Worm (Caenorhabditis elegans) whole organism, L4 larva: Measurements from ENCODE around the gene egrh-3.
A peak's percentile ranks its signal among the peaks of the same experiment; 100 is the strongest.

ENCODE experiments used
- D1046.2 ChIP-seq: fragments of 200-800 bp; sonication (Bioruptor generic); IDR thresholded peaks from 2 replicates; pipeline ENCODE4 v1.3.6; 2022; ENCODE audit warnings: missing genetic modification characterization, missing compliant biosample characterization
- F10B5.3 ChIP-seq: sonication (generic microtip); optimal IDR thresholded peaks from 2 replicates; lab custom pipeline; 2016; ENCODE audit warnings: mild to moderate bottlenecking, missing genetic modification characterization, missing compliant biosample characterization
- F37D6.2 ChIP-seq: sonication (generic microtip); optimal IDR thresholded peaks from 2 replicates; lab custom pipeline; 2016; ENCODE audit warnings: mild to moderate bottlenecking, missing genetic modification characterization, missing compliant biosample characterization
- F44E2.7 ChIP-seq: fragments of 200-800 bp; sonication (Bioruptor generic); IDR thresholded peaks from 2 replicates; pipeline ENCODE4 v2.1.2; 2022; ENCODE audit warnings: missing genetic modification characterization, missing compliant biosample characterization
- T26A8.4 ChIP-seq: fragments of 200-800 bp; sonication (Bioruptor generic); IDR thresholded peaks from 2 replicates; pipeline ENCODE4 v1.3.6; 2022; ENCODE audit warnings: missing genetic modification characterization, missing compliant biosample characterization
- Y105C5A.15 ChIP-seq: fragments of 200-800 bp; sonication (Bioruptor generic); IDR thresholded peaks from 2 replicates; pipeline ENCODE4 v1.3.6; 2022; ENCODE audit warnings: missing genetic modification characterization, missing compliant biosample characterization
- Y48G9A.11 ChIP-seq: fragments of 200-800 bp; sonication (Bioruptor generic); IDR thresholded peaks from 2 replicates; pipeline ENCODE4 v1.3.6; 2022; ENCODE audit warnings: missing genetic modification reagents, missing genetic modification characterization, missing compliant biosample characterization
- Y75B8A.6 ChIP-seq: fragments of 200-800 bp; sonication (Bioruptor generic); IDR thresholded peaks from 2 replicates; pipeline ENCODE4 v1.3.6; 2022; ENCODE audit warnings: missing genetic modification reagents, missing genetic modification characterization, missing compliant biosample characterization
- ZK337.2 ChIP-seq: fragments of 200-800 bp; sonication (Bioruptor generic); IDR thresholded peaks from 2 replicates; pipeline ENCODE4 v1.3.6; 2022; ENCODE audit warnings: missing genetic modification reagents, missing genetic modification characterization, missing compliant biosample characterization
- ZK546.5 ChIP-seq, 2 experiments: sonication (generic microtip); optimal IDR thresholded peaks; 2 replicates each; lab custom pipeline; 2017; ENCODE audit warnings: missing biosample characterization in 2 of 2, missing genetic modification characterization in 2 of 2
- aha-1 ChIP-seq: fragments of 150-350 bp; peaks from one replicate; lab custom pipeline; 2014; ENCODE audit warnings: missing biosample characterization, missing genetic modification characterization
- aly-2 ChIP-seq: sonication (generic microtip); optimal IDR thresholded peaks from 2 replicates; lab custom pipeline; 2018; ENCODE audit warnings: missing biosample characterization, missing genetic modification characterization
- ama-1 ChIP-seq: fragments of 150-350 bp; optimal IDR thresholded peaks from 2 replicates; lab custom pipeline; 2014; ENCODE audit warnings: inconsistent platforms, mixed read lengths
- arid-1 ChIP-seq: fragments of 200-800 bp; sonication (Bioruptor generic); conservative IDR thresholded peaks from 2 replicates; pipeline ENCODE4 v1.3.6; 2022; ENCODE audit warnings: missing genetic modification reagents, missing genetic modification characterization, missing compliant biosample characterization
- attf-4 ChIP-seq: sonication (generic microtip); optimal IDR thresholded peaks from 3 replicates; lab custom pipeline; 2017; ENCODE audit warnings: missing biosample characterization, missing genetic modification characterization
- ceh-20 ChIP-seq: fragments of 200-800 bp; sonication (Bioruptor generic); IDR thresholded peaks from 2 replicates; pipeline ENCODE4 v1.3.6; 2022; ENCODE audit warnings: missing genetic modification reagents, missing genetic modification characterization, missing compliant biosample characterization
- ceh-82 ChIP-seq: sonication (generic microtip); optimal IDR thresholded peaks from 2 replicates; lab custom pipeline; 2017; ENCODE audit warnings: missing biosample characterization, missing genetic modification characterization
- daf-12 ChIP-seq: fragments of 150-350 bp; optimal IDR thresholded peaks from 2 replicates; lab custom pipeline; 2014; ENCODE audit warnings: missing biosample characterization, missing genetic modification reagents, missing genetic modification characterization
- daf-16 ChIP-seq, 3 experiments: sonication (generic microtip); optimal IDR thresholded peaks; 2 replicates each; lab custom pipeline; 2016 to 2017; ENCODE audit warnings: missing genetic modification characterization in 3 of 3, missing genetic modification reagents in 3 of 3, mild to moderate bottlenecking in 2 of 3, missing compliant biosample characterization in 2 of 3, missing biosample characterization in 1 of 3, moderate library complexity in 1 of 3
- daf-19 ChIP-seq: fragments of 200-800 bp; sonication (Bioruptor generic); conservative IDR thresholded peaks from 2 replicates; pipeline ENCODE4 v1.3.6; 2022; ENCODE audit warnings: missing genetic modification characterization, missing compliant biosample characterization
- dmd-9 ChIP-seq: fragments of 200-800 bp; sonication (Bioruptor generic); IDR thresholded peaks from 2 replicates; pipeline ENCODE4 v1.3.6; 2022; ENCODE audit warnings: missing genetic modification reagents, missing genetic modification characterization, missing compliant biosample characterization
- dpl-1 ChIP-seq: fragments of 150-350 bp; optimal IDR thresholded peaks from 2 replicates; lab custom pipeline; 2014; ENCODE audit warnings: missing biosample characterization, missing genetic modification reagents, missing genetic modification characterization
- dve-1 ChIP-seq: sonication (generic microtip); optimal IDR thresholded peaks from 2 replicates; lab custom pipeline; 2017; ENCODE audit warnings: antibody characterized with exemption, mild to moderate bottlenecking, missing genetic modification characterization, missing compliant biosample characterization; ENCODE audit not compliant: insufficient read depth
- egl-27 ChIP-seq: sonication (generic microtip); optimal IDR thresholded peaks from 3 replicates; lab custom pipeline; 2017; ENCODE audit warnings: missing biosample characterization, missing genetic modification reagents, missing genetic modification characterization
- hif-1 ChIP-seq, 2 experiments: sonication (generic microtip); optimal IDR thresholded peaks; 2 replicates each; lab custom pipeline; 2016 to 2017; ENCODE audit warnings: missing compliant biosample characterization in 2 of 2, missing genetic modification characterization in 2 of 2, missing genetic modification reagents in 2 of 2, missing genotype in 2 of 2, mild to moderate bottlenecking in 1 of 2
- lim-7 ChIP-seq: fragments of 200-800 bp; sonication (Bioruptor generic); IDR thresholded peaks from 2 replicates; pipeline ENCODE4 v1.3.6; 2022; ENCODE audit warnings: missing genetic modification characterization, missing compliant biosample characterization
- lin-1 ChIP-seq: fragments of 200-800 bp; sonication (Bioruptor generic); IDR thresholded peaks from 2 replicates; pipeline ENCODE4 v1.3.6; 2022; ENCODE audit warnings: missing genetic modification reagents, missing genetic modification characterization, missing compliant biosample characterization
- lin-38 ChIP-seq: fragments of 200-800 bp; sonication (Bioruptor generic); IDR thresholded peaks from 2 replicates; pipeline ENCODE4 v1.3.6; 2022; ENCODE audit warnings: missing genetic modification reagents, missing genetic modification characterization, missing compliant biosample characterization
- madf-9 ChIP-seq: fragments of 200-800 bp; sonication (Bioruptor generic); conservative IDR thresholded peaks from 2 replicates; pipeline ENCODE4 v1.3.6; 2022; ENCODE audit warnings: missing genetic modification reagents, missing genetic modification characterization, missing compliant biosample characterization
- mdl-1 ChIP-seq, 2 experiments: fragments of 150-350 bp in 1 of 2; sonication (generic microtip) in 1 of 2; optimal IDR thresholded peaks; 2 replicates each; lab custom pipeline; 2014 to 2017; ENCODE audit warnings: missing biosample characterization in 2 of 2, missing genetic modification characterization in 2 of 2
- mes-2 ChIP-seq: sonication (generic microtip); optimal IDR thresholded peaks from 2 replicates; lab custom pipeline; 2016; ENCODE audit warnings: missing genotype, mild to moderate bottlenecking, missing genetic modification characterization, missing compliant biosample characterization; ENCODE audit not compliant: poor library complexity, severe bottlenecking
- nhr-102 ChIP-seq: sonication (generic microtip); optimal IDR thresholded peaks from 2 replicates; lab custom pipeline; 2016; ENCODE audit warnings: mild to moderate bottlenecking, missing genetic modification characterization, moderate library complexity, missing compliant biosample characterization
- nhr-111 ChIP-seq: fragments of 200-800 bp; sonication (Bioruptor generic); optimal IDR thresholded peaks from 2 replicates; lab custom pipeline; 2018; ENCODE audit warnings: mild to moderate bottlenecking, missing genetic modification characterization, missing compliant biosample characterization
- nhr-25 ChIP-seq: sonication (generic microtip); optimal IDR thresholded peaks from 2 replicates; lab custom pipeline; 2017; ENCODE audit warnings: missing genetic modification characterization, mild to moderate bottlenecking, missing compliant biosample characterization, antibody characterized with exemption, moderate library complexity, borderline replicate concordance; ENCODE audit not compliant: insufficient read depth
- pha-4 ChIP-seq, 2 experiments: fragments of 150-350 bp in 1 of 2; fragments of 200-800 bp in 1 of 2; sonication (Bioruptor generic) in 1 of 2; IDR thresholded peaks in 1 of 2; optimal IDR thresholded peaks in 1 of 2; 2 replicates each; pipeline versions ENCODE4 v1.3.6 to Lab custom; 2014 to 2022; ENCODE audit warnings: missing genetic modification characterization in 2 of 2, missing genetic modification reagents in 2 of 2, missing biosample characterization in 1 of 2, missing compliant biosample characterization in 1 of 2
- php-3 ChIP-seq: fragments of 200-800 bp; sonication (Bioruptor generic); IDR thresholded peaks from 2 replicates; pipeline ENCODE4 v1.3.6; 2022; ENCODE audit warnings: missing genetic modification reagents, missing genetic modification characterization, missing compliant biosample characterization
- rbr-2 ChIP-seq: sonication (generic microtip); optimal IDR thresholded peaks from 2 replicates; lab custom pipeline; 2016; ENCODE audit warnings: missing genotype, missing genetic modification characterization, missing compliant biosample characterization
- sdz-12 ChIP-seq: fragments of 200-800 bp; sonication (Bioruptor generic); optimal IDR thresholded peaks from 2 replicates; lab custom pipeline; 2018; ENCODE audit warnings: mild to moderate bottlenecking, missing genetic modification characterization, missing compliant biosample characterization
- snpc-1.2 ChIP-seq: fragments of 200-800 bp; sonication (Bioruptor generic); IDR thresholded peaks from 2 replicates; pipeline ENCODE4 v1.3.6; 2022; ENCODE audit warnings: missing genetic modification reagents, missing genetic modification characterization, missing compliant biosample characterization
- spr-3 ChIP-seq: fragments of 200-800 bp; sonication (Bioruptor generic); optimal IDR thresholded peaks from 2 replicates; lab custom pipeline; 2018; ENCODE audit warnings: mild to moderate bottlenecking, missing genetic modification characterization, missing compliant biosample characterization
- tra-1 ChIP-seq: fragments of 200-800 bp; sonication (Bioruptor generic); IDR thresholded peaks from 2 replicates; pipeline ENCODE4 v1.3.6; 2022; ENCODE audit warnings: missing genetic modification reagents, missing genetic modification characterization, missing compliant biosample characterization
- zag-1 ChIP-seq: fragments of 150-350 bp; optimal IDR thresholded peaks from 2 replicates; lab custom pipeline; 2014; ENCODE audit warnings: missing biosample characterization, missing genetic modification characterization
- zfp-2 ChIP-seq: sonication (generic microtip); optimal IDR thresholded peaks from 2 replicates; lab custom pipeline; 2016; ENCODE audit warnings: mild to moderate bottlenecking, missing genetic modification characterization, missing compliant biosample characterization
- zip-2 ChIP-seq: fragments of 150-350 bp; optimal IDR thresholded peaks from 2 replicates; lab custom pipeline; 2014; ENCODE audit warnings: missing biosample characterization, missing genetic modification characterization
- ztf-7 ChIP-seq: fragments of 150-350 bp; optimal IDR thresholded peaks from 2 replicates; lab custom pipeline; 2014; ENCODE audit warnings: missing biosample characterization, missing genetic modification characterization

egrh-3 gene

DNA sequence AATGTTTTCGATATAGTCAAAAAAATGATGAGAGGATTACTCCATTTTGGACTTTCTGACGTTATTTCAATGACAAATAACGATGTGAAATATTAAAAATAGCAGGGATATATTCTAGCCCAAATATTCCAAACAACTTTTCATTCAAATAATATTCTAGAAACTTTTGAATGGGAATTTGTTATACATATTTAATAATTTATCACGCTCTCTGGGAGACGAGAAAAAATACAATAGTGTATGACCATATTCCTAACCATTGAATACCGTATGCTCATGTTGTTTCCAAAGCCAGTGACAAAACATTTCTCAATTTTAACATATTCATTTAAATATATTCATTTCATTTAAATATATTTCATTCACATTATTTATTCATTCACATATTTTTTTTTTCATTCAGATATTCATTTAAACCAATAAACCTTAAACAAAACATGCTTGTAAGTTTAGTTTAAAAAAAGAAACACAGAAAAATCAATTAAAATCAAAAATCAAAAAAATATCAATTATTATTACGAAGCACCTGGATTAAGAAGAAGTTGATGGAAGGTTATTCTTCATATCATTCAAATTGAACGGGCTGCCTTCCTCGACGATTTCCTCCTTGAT is 21.1 kb upstream of the egrh-3 start (continued):
- TF ChIP-seq Y105C5A.15 (GFP tag; lab: Robert Waterston, UW): peak; percentile 84
- TF ChIP-seq lin-38 (GFP tag; lab: Robert Waterston, UW): peak; percentile 67
- TF ChIP-seq php-3 (GFP tag; lab: Robert Waterston, UW): peak; percentile 69
- TF ChIP-seq dve-1: peak; percentile 92
- TF ChIP-seq dpl-1: no peak
- peak; percentile 23 for TF ChIP-seq aha-1 (tag; lab: Kevin White, UChicago)
- peak; percentile 62 for TF ChIP-seq lim-7
- TF ChIP-seq zip-2 (tag; lab: Kevin White, UChicago): no peak
- TF ChIP-seq nhr-102: peak; percentile 66
- 0 out of 2 replicates have a peak, but pooled peaks have one; percentile 37 for TF ChIP-seq D1046.2 (GFP tag; lab: Robert Waterston, UW)
- TF ChIP-seq tra-1 (GFP tag; lab: Robert Waterston, UW): 0 out of 2 replicates have a peak, but pooled peaks have one; percentile 57
- no peak for TF ChIP-seq spr-3 (GFP tag; lab: Kevin White, UChicago)
- peak; percentile 67; the same call in 1 of the 2 replicates for TF ChIP-seq snpc-1.2 (GFP tag; lab: Robert Waterston, UW)
- TF ChIP-seq zfp-2 (tag; lab: Kevin White, UChicago): no peak
- TF ChIP-seq madf-9 (GFP tag; lab: Robert Waterston, UW): peak; percentile 72
- 0 out of 2 replicates have a peak, but pooled peaks have one; percentile 29 for TF ChIP-seq Y48G9A.11
- peak; percentile 5 for TF ChIP-seq nhr-111
- TF ChIP-seq lin-1 (GFP tag; lab: Robert Waterston, UW): peak; percentile 93
- TF ChIP-seq pha-4 (GFP tag; IDR thresholded peaks at IDR 0.05; lab: Robert Waterston, UW): peak; percentile 85; the same call in 1 of the 2 replicates
- TF ChIP-seq pha-4 (tag; optimal IDR thresholded peaks at IDR 0.05; lab: Kevin White, UChicago): no peak
- 0 out of 2 replicates have a peak, but pooled peaks have one; percentile 23 for TF ChIP-seq dmd-9
- TF ChIP-seq Y75B8A.6 (GFP tag; lab: Robert Waterston, UW): peak; percentile 84
- peak in 1 of 2 experiments; percentile 49 for TF ChIP-seq daf-16 (GFP tag; optimal IDR thresholded peaks at IDR 0.05; lab: Kevin White, UChicago)
- peak; percentile 52 for TF ChIP-seq daf-16 (tag; optimal IDR thresholded peaks at IDR 0.05; lab: Kevin White, UChicago)

DNA sequence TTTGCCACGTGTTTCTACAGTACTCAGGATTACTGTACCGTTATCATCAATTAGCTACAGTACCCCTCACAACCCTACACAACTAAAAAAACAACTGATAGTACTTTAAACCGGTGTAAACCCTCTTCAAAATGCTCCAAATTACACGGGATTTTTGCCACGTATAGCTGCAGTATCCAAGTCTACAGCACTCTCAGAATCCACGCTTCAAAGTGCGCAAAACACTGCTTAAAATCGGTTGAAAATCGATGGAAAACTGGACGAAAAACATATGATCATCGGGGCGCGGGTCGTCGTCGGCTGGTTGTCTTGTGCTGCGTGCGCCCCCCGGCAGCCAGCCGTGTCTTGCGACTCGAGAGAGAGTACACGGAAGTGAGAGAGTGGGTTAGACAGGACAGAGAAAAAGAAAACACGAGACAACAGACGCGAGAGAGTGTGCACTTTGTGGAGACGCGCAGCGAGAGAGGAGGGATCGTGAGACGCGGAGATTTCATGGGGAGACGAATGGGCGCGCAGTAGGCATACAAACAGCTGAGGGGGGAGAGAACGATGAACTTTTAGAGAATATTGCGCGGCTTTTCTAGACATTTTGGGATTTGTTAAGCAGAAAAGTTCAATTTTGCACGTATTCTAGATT is 19.9 kb upstream of the egrh-3 start:
- TF ChIP-seq sdz-12 (GFP tag; lab: Kevin White, UChicago): no peak
- no peak for TF ChIP-seq egl-27 (tag; lab: Kevin White, UChicago)
- TF ChIP-seq daf-19 (GFP tag; lab: Robert Waterston, UW): no peak
- no peak for TF ChIP-seq ceh-82 (tag; lab: Kevin White, UChicago)
- no peak for TF ChIP-seq F44E2.7 (GFP tag; lab: Robert Waterston, UW)
- peak; percentile 60 for TF ChIP-seq F37D6.2 (tag; lab: Kevin White, UChicago)
- TF ChIP-seq lin-1 (GFP tag; lab: Robert Waterston, UW): peak; percentile 59; the same call in 1 of the 2 replicates
- TF ChIP-seq zip-2 (tag; lab: Kevin White, UChicago): no peak
- TF ChIP-seq ama-1 (lab: Kevin White, UChicago): peak; percentile 93
- TF ChIP-seq attf-4: no peak
- peak; percentile 59 for TF ChIP-seq dpl-1
- peak; percentile 79 for TF ChIP-seq ceh-20 (GFP tag; lab: Robert Waterston, UW)
- TF ChIP-seq hif-1 (tag; optimal IDR thresholded peaks at IDR 0.05; lab: Kevin White, UChicago): peak; percentile 72 to 99
- peak; percentile 48 for TF ChIP-seq arid-1 (GFP tag; lab: Robert Waterston, UW)
- peak; percentile 17 to 43 for TF ChIP-seq daf-16 (GFP tag; optimal IDR thresholded peaks at IDR 0.05; lab: Kevin White, UChicago)
- peak; percentile 86 for TF ChIP-seq daf-16 (tag; optimal IDR thresholded peaks at IDR 0.05; lab: Kevin White, UChicago)
- peak; percentile 69 for TF ChIP-seq lin-38 (GFP tag; lab: Robert Waterston, UW)
- no peak for TF ChIP-seq spr-3 (GFP tag; lab: Kevin White, UChicago)
- no peak for TF ChIP-seq nhr-25 (tag; lab: Kevin White, UChicago)
- TF ChIP-seq zag-1 (tag; lab: Kevin White, UChicago): no peak
- peak; percentile 52; the same call in 1 of the 2 replicates for TF ChIP-seq ZK337.2 (GFP tag; lab: Robert Waterston, UW)
- no peak for TF ChIP-seq ZK546.5 (tag; optimal IDR thresholded peaks at IDR 0.05; lab: Kevin White, UChicago)
- peak; percentile 62 for TF ChIP-seq T26A8.4 (GFP tag; lab: Robert Waterston, UW)
- no peak for TF ChIP-seq F10B5.3 (tag; lab: Kevin White, UChicago)
- peak; percentile 77 for TF ChIP-seq rbr-2 (tag; lab: Kevin White, UChicago)
- no peak for TF ChIP-seq daf-12 (tag; lab: Kevin White, UChicago)
- no peak for TF ChIP-seq D1046.2 (GFP tag; lab: Robert Waterston, UW)
- peak; percentile 79 for TF ChIP-seq mes-2 (tag; lab: Kevin White, UChicago)
- TF ChIP-seq mdl-1 (tag; optimal IDR thresholded peaks at IDR 0.05; lab: Kevin White, UChicago): peak; percentile 86 to 95
- TF ChIP-seq ztf-7 (tag; lab: Kevin White, UChicago): no peak
- no peak for TF ChIP-seq aly-2
